Fruit fly (Drosophila melanogaster) whole organism, embryonic: ENCODE measurements around the gene siz.
A peak's percentile ranks its signal among the peaks of the same experiment; 100 is the strongest.

ENCODE experiments used
- ATbp ChIP-seq: fragments of 200-800 bp; sonication (Bioruptor generic); optimal IDR thresholded peaks from 2 replicates; lab custom pipeline; 2017; ENCODE audit warnings: missing biosample characterization, mild to moderate bottlenecking, missing genetic modification characterization, missing genetic modification reagents
- Ada2b ChIP-seq: fragments of 200-800 bp; sonication (Bioruptor generic); IDR thresholded peaks from 2 replicates; pipeline ENCODE4 v1.3.6; 2022; ENCODE audit warnings: missing biosample characterization, missing genetic modification characterization
- B-H2 ChIP-seq: fragments of 200-800 bp; sonication (Bioruptor generic); optimal IDR thresholded peaks from 2 replicates; lab custom pipeline; 2018; ENCODE audit warnings: missing biosample characterization, mild to moderate bottlenecking, missing genetic modification characterization
- CG10147 ChIP-seq: fragments of 200-800 bp; sonication (Bioruptor generic); optimal IDR thresholded peaks from 2 replicates; lab custom pipeline; 2019; ENCODE audit warnings: missing biosample characterization, mild to moderate bottlenecking, missing genetic modification characterization, moderate library complexity
- CG10654 ChIP-seq: fragments of 200-800 bp; sonication (Bioruptor generic); optimal IDR thresholded peaks from 2 replicates; lab custom pipeline; 2016; ENCODE audit warnings: missing biosample characterization, missing genetic modification characterization
- CG11398 ChIP-seq: fragments of 200-800 bp; sonication (Bioruptor generic); optimal IDR thresholded peaks from 2 replicates; lab custom pipeline; 2016; ENCODE audit warnings: missing biosample characterization, missing genetic modification characterization
- CG11695 ChIP-seq: fragments of 200-800 bp; sonication (Bioruptor generic); IDR thresholded peaks from 3 replicates; pipeline ENCODE4 v1.3.6; 2022; ENCODE audit warnings: missing biosample characterization, missing genetic modification characterization
- CG13123 ChIP-seq: fragments of 200-800 bp; sonication (Bioruptor generic); optimal IDR thresholded peaks from 2 replicates; lab custom pipeline; 2016; ENCODE audit warnings: missing biosample characterization, missing genetic modification characterization
- CG3407 ChIP-seq: fragments of 200-800 bp; sonication (Bioruptor generic); optimal IDR thresholded peaks from 2 replicates; lab custom pipeline; 2018; ENCODE audit warnings: missing biosample characterization, mild to moderate bottlenecking, missing genetic modification characterization
- CG34224 ChIP-seq: fragments of 200-800 bp; sonication (Bioruptor generic); IDR thresholded peaks from 3 replicates; pipeline ENCODE4 v1.3.6; 2022; ENCODE audit warnings: missing biosample characterization, missing genetic modification characterization; ENCODE audit not compliant: partially characterized antibody
- CG4424 ChIP-seq: fragments of 200-800 bp; sonication (Bioruptor generic); optimal IDR thresholded peaks from 3 replicates; lab custom pipeline; 2016; ENCODE audit warnings: missing biosample characterization, missing genetic modification characterization
- CG6689 ChIP-seq: fragments of 200-800 bp; sonication (Bioruptor generic); IDR thresholded peaks from 2 replicates; pipeline ENCODE4 v1.3.6; 2022; ENCODE audit warnings: missing biosample characterization, missing genetic modification characterization
- CG8924 ChIP-seq: fragments of 200-800 bp; optimal IDR thresholded peaks from 3 replicates; lab custom pipeline; 2019; ENCODE audit warnings: missing biosample characterization, mild to moderate bottlenecking, missing genetic modification characterization, moderate library complexity
- CG9727 ChIP-seq: fragments of 200-800 bp; sonication (Bioruptor generic); optimal IDR thresholded peaks from 3 replicates; lab custom pipeline; 2017; ENCODE audit warnings: missing biosample characterization, mild to moderate bottlenecking, missing genetic modification characterization
- CG9797 ChIP-seq: fragments of 200-800 bp; sonication (Bioruptor generic); optimal IDR thresholded peaks from 3 replicates; lab custom pipeline; 2018; ENCODE audit warnings: missing biosample characterization, mild to moderate bottlenecking, missing genetic modification characterization
- Deaf1 ChIP-seq: fragments of 200-800 bp; optimal IDR thresholded peaks from 3 replicates; lab custom pipeline; 2019; ENCODE audit warnings: missing biosample characterization, mild to moderate bottlenecking, missing genetic modification characterization, moderate library complexity
- Dek ChIP-seq: fragments of 200-800 bp; sonication (Bioruptor generic); optimal IDR thresholded peaks from 3 replicates; lab custom pipeline; 2019; ENCODE audit warnings: missing biosample characterization, mild to moderate bottlenecking, missing genetic modification characterization, moderate library complexity
- Elba2 ChIP-seq: fragments of 200-800 bp; sonication (Bioruptor generic); optimal IDR thresholded peaks from 3 replicates; lab custom pipeline; 2016; ENCODE audit warnings: missing biosample characterization, missing genetic modification characterization
- Fer1 ChIP-seq: fragments of 200-800 bp; sonication (Bioruptor generic); optimal IDR thresholded peaks from 2 replicates; lab custom pipeline; 2017; ENCODE audit warnings: missing biosample characterization, mild to moderate bottlenecking, missing genetic modification characterization
- Fer2 ChIP-seq: fragments of 200-800 bp; sonication (Bioruptor generic); optimal IDR thresholded peaks from 2 replicates; lab custom pipeline; 2018; ENCODE audit warnings: missing biosample characterization, mild to moderate bottlenecking, missing genetic modification characterization, moderate library complexity
- HHEX ChIP-seq: fragments of 200-800 bp; sonication (Bioruptor generic); optimal IDR thresholded peaks from 3 replicates; lab custom pipeline; 2017; ENCODE audit warnings: missing biosample characterization, mild to moderate bottlenecking, missing genetic modification characterization, missing genetic modification reagents
- HLH3B ChIP-seq: fragments of 200-800 bp; sonication (Bioruptor generic); IDR thresholded peaks from 2 replicates; pipeline ENCODE4 v1.3.6; 2022; ENCODE audit warnings: missing biosample characterization, missing genetic modification characterization
- HmgZ ChIP-seq: fragments of 200-800 bp; sonication (Bioruptor generic); optimal IDR thresholded peaks from 2 replicates; lab custom pipeline; 2018; ENCODE audit warnings: missing biosample characterization, mild to moderate bottlenecking, missing genetic modification characterization
- Hmr ChIP-seq: fragments of 200-800 bp; sonication (Bioruptor generic); optimal IDR thresholded peaks from 3 replicates; lab custom pipeline; 2017; ENCODE audit warnings: mild to moderate bottlenecking, missing biosample characterization, missing genetic modification reagents, missing genetic modification characterization
- Kr ChIP-seq: fragments of 200-800 bp; sonication (Bioruptor generic); optimal IDR thresholded peaks from 2 replicates; lab custom pipeline; 2017; ENCODE audit warnings: missing biosample characterization, mild to moderate bottlenecking, missing genetic modification characterization
- Mad ChIP-seq: fragments of 200-800 bp; sonication (Bioruptor generic); optimal IDR thresholded peaks from 2 replicates; lab custom pipeline; 2016; ENCODE audit warnings: missing biosample characterization, missing genetic modification characterization
- Meics ChIP-seq: fragments of 200-800 bp; sonication (Bioruptor generic); optimal IDR thresholded peaks from 2 replicates; lab custom pipeline; 2017; ENCODE audit warnings: missing biosample characterization, mild to moderate bottlenecking, missing genetic modification characterization
- Spps ChIP-seq: fragments of 200-800 bp; sonication (Bioruptor generic); optimal IDR thresholded peaks from 2 replicates; lab custom pipeline; 2018; ENCODE audit warnings: missing biosample characterization, mild to moderate bottlenecking, missing genetic modification characterization
- Ssrp ChIP-seq: fragments of 200-800 bp; sonication (Bioruptor generic); optimal IDR thresholded peaks from 2 replicates; lab custom pipeline; 2018; ENCODE audit warnings: missing biosample characterization, mild to moderate bottlenecking, missing genetic modification characterization, moderate library complexity
- Xrp1 ChIP-seq: fragments of 200-800 bp; sonication (Bioruptor generic); IDR thresholded peaks from 2 replicates; pipeline ENCODE4 v1.3.6; 2022; ENCODE audit warnings: missing biosample characterization, missing genetic modification characterization
- ab ChIP-seq: fragments of 200-800 bp; sonication (Bioruptor generic); optimal IDR thresholded peaks from 2 replicates; lab custom pipeline; 2016; ENCODE audit warnings: missing biosample characterization, missing genetic modification characterization
- ato ChIP-seq: fragments of 200-800 bp; sonication (Bioruptor generic); IDR thresholded peaks from 2 replicates; pipeline ENCODE4 v1.3.6; 2022; ENCODE audit warnings: missing biosample characterization, missing genetic modification characterization; ENCODE audit not compliant: partially characterized antibody
- az2 ChIP-seq: fragments of 200-800 bp; sonication (Bioruptor generic); optimal IDR thresholded peaks from 3 replicates; lab custom pipeline; 2016; ENCODE audit warnings: missing biosample characterization, missing genetic modification characterization
- cad ChIP-seq: fragments of >200 bp; optimal IDR thresholded peaks from 2 replicates; lab custom pipeline; 2017; ENCODE audit warnings: missing biosample characterization, missing genetic modification characterization
- crol ChIP-seq: fragments of 200-800 bp; sonication (Bioruptor generic); IDR thresholded peaks from 2 replicates; pipeline ENCODE4 v1.3.6; 2022; ENCODE audit warnings: missing biosample characterization, missing genetic modification characterization
- dmrt99B ChIP-seq: fragments of 200-800 bp; sonication (Bioruptor generic); optimal IDR thresholded peaks from 2 replicates; lab custom pipeline; 2018; ENCODE audit warnings: missing biosample characterization, mild to moderate bottlenecking, missing genetic modification characterization, moderate library complexity
- dpn ChIP-seq, 2 experiments: fragments of 200-800 bp; sonication (Bioruptor generic); optimal IDR thresholded peaks; 3 replicates each; lab custom pipeline; 2016; ENCODE audit warnings: missing biosample characterization in 2 of 2, missing genetic modification characterization in 2 of 2
- emc ChIP-seq: fragments of 200-800 bp; sonication (Bioruptor generic); optimal IDR thresholded peaks from 2 replicates; lab custom pipeline; 2016; ENCODE audit warnings: missing biosample characterization, missing genetic modification characterization
- ems ChIP-seq: fragments of 200-800 bp; sonication (Bioruptor generic); optimal IDR thresholded peaks from 3 replicates; lab custom pipeline; 2016; ENCODE audit warnings: missing biosample characterization, missing genetic modification characterization
- ftz-f1 ChIP-seq: fragments of 200-800 bp; sonication (Bioruptor generic); optimal IDR thresholded peaks from 2 replicates; lab custom pipeline; 2016; ENCODE audit warnings: missing biosample characterization, missing genetic modification characterization
- fu2 ChIP-seq: fragments of 200-800 bp; sonication (Bioruptor generic); optimal IDR thresholded peaks from 2 replicates; lab custom pipeline; 2016; ENCODE audit warnings: missing biosample characterization, missing genetic modification characterization
- pan ChIP-seq, 4 experiments: fragments of >200 bp in 3 of 4; fragments of 200-800 bp in 1 of 4; sonication (Bioruptor generic) in 1 of 4; optimal IDR thresholded peaks in 3 of 4; IDR thresholded peaks in 1 of 4; 2 replicates each; pipeline versions ENCODE4 v1.3.6 to Lab custom; 2017 to 2022; ENCODE audit warnings: missing biosample characterization in 2 of 4, missing genetic modification characterization in 2 of 4, mixed read lengths in 1 of 4
- pnt ChIP-seq: fragments of 200-800 bp; sonication (Bioruptor generic); optimal IDR thresholded peaks from 3 replicates; lab custom pipeline; 2016; ENCODE audit warnings: missing biosample characterization, missing genetic modification characterization
- pros ChIP-seq: fragments of 200-800 bp; sonication (Bioruptor generic); optimal IDR thresholded peaks from 3 replicates; lab custom pipeline; 2019; ENCODE audit warnings: missing biosample characterization, mild to moderate bottlenecking, missing genetic modification characterization, moderate library complexity
- schlank ChIP-seq: fragments of 200-800 bp; sonication (Bioruptor generic); optimal IDR thresholded peaks from 2 replicates; lab custom pipeline; 2018; ENCODE audit warnings: missing biosample characterization, mild to moderate bottlenecking, missing genetic modification characterization
- sd ChIP-seq: fragments of 200-800 bp; sonication (Bioruptor generic); optimal IDR thresholded peaks from 3 replicates; lab custom pipeline; 2018; ENCODE audit warnings: missing biosample characterization, mild to moderate bottlenecking, missing genetic modification characterization, moderate library complexity
- tgo ChIP-seq: fragments of 200-800 bp; sonication (Bioruptor generic); IDR thresholded peaks from 3 replicates; pipeline ENCODE4 v1.3.6; 2022; ENCODE audit warnings: missing biosample characterization, missing genetic modification characterization
- toy ChIP-seq: fragments of 200-800 bp; sonication (Bioruptor generic); IDR thresholded peaks from 2 replicates; pipeline ENCODE4 v1.3.6; 2022; ENCODE audit warnings: missing biosample characterization, missing genetic modification characterization
- unpg ChIP-seq: fragments of 200-800 bp; sonication (Bioruptor generic); optimal IDR thresholded peaks from 3 replicates; lab custom pipeline; 2018; ENCODE audit warnings: missing biosample characterization, mild to moderate bottlenecking, missing genetic modification characterization, moderate library complexity
- zf30C ChIP-seq: fragments of 200-800 bp; sonication (Bioruptor generic); optimal IDR thresholded peaks from 3 replicates; lab custom pipeline; 2018; ENCODE audit warnings: missing biosample characterization, mild to moderate bottlenecking, missing genetic modification characterization

Gene siz

DNA sequence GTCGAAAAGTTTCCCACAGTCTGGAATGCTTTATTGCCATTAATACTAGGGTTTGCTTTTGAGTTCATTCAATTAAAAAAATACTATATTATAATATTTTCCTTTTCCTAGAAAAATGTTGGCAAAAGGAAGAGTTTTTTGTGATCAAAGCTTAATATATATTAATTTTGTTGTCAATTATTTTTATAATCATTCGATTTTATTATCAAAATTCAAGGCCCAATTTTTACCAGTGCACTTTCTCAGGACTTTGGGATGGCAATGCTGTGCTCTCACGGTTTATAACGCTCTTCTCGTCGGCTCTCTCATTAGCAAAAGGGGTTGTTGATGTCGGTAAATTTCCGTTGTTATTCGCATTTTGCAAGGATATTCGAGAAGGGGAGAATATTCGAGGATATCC lies 12.7 kb downstream of the siz start (continued):
- TF ChIP-seq ato (GFP tag; lab: Robert Waterston, UW), result no peak
- no peak for TF ChIP-seq CG34224
- TF ChIP-seq CG4424, result peak; percentile 67
- no peak; the same call in 2 of the 3 replicates for TF ChIP-seq tgo (GFP tag; lab: Robert Waterston, UW)
- TF ChIP-seq Dek, result peak; percentile 8
- no peak for TF ChIP-seq sd
- TF ChIP-seq CG3407 (GFP tag; lab: Kevin White, UChicago), result no peak
- TF ChIP-seq toy (GFP tag; lab: Robert Waterston, UW), result no peak
- no peak for TF ChIP-seq HHEX
- peak; percentile 27 for TF ChIP-seq ATbp
- TF ChIP-seq pnt (GFP tag; lab: Kevin White, UChicago), result no peak
- TF ChIP-seq ab, result no peak
- no peak for TF ChIP-seq Mad (GFP tag; lab: Kevin White, UChicago)
- no peak for TF ChIP-seq emc
- peak; percentile 38 for TF ChIP-seq CG8924
- no peak for TF ChIP-seq fu2 (GFP tag; lab: Kevin White, UChicago)
- no peak for TF ChIP-seq CG11398 (GFP tag; lab: Kevin White, UChicago)
- peak; percentile 44 for TF ChIP-seq Fer1
- peak; percentile 64 for TF ChIP-seq CG9727 (GFP tag; lab: Kevin White, UChicago)
- TF ChIP-seq HmgZ, result no peak
- peak; percentile 19 for TF ChIP-seq Kr
- peak; percentile 44; the same call in 1 of the 3 replicates for TF ChIP-seq CG11695
- TF ChIP-seq Xrp1, result peak; percentile 68
- peak; percentile 11 for TF ChIP-seq CG10147 (GFP tag; lab: Kevin White, UChicago)
- peak in 1 of 2 experiments; percentile 27 for TF ChIP-seq dpn (GFP tag; optimal IDR thresholded peaks at IDR 0.05; lab: Kevin White, UChicago)
- peak; percentile 20 for TF ChIP-seq Spps
- no peak for TF ChIP-seq ftz-f1 (GFP tag; lab: Kevin White, UChicago)
- no peak for TF ChIP-seq schlank (tag; lab: Kevin White, UChicago)
- TF ChIP-seq B-H2 (GFP tag; lab: Kevin White, UChicago), result no peak
- no peak for TF ChIP-seq pan (optimal IDR thresholded peaks at IDR 0.05; lab: Kevin White, UChicago)
- TF ChIP-seq pan (GFP tag; optimal IDR thresholded peaks at IDR 0.05 in 1 of 2, IDR thresholded peaks at IDR 0.05 in 1 of 2), result peak in 1 of 2 experiments; percentile 42
- no peak for TF ChIP-seq Ada2b (GFP tag; lab: Robert Waterston, UW)
- no peak for TF ChIP-seq CG13123 (GFP tag; lab: Kevin White, UChicago)
- TF ChIP-seq cad (GFP tag; lab: Kevin White, UChicago), result no peak
- peak; percentile 58 for TF ChIP-seq az2 (GFP tag; lab: Kevin White, UChicago)
- peak; percentile 51; the same call in 1 of the 2 replicates for TF ChIP-seq HLH3B
- TF ChIP-seq pros (GFP tag; lab: Kevin White, UChicago), result no peak
- TF ChIP-seq Hmr (GFP tag; lab: Kevin White, UChicago), result peak; percentile 11
- TF ChIP-seq Meics, result peak; percentile 28
- peak; percentile 44 for TF ChIP-seq Ssrp (tag; lab: Kevin White, UChicago)
- peak; percentile 32 for TF ChIP-seq dmrt99B (tag; lab: Kevin White, UChicago)
- TF ChIP-seq zf30C (GFP tag; lab: Kevin White, UChicago), result peak; percentile 97
- no peak for TF ChIP-seq CG9797
- no peak for TF ChIP-seq crol
- TF ChIP-seq Fer2 (tag; lab: Kevin White, UChicago), result no peak
- peak; percentile 8 for TF ChIP-seq Elba2 (GFP tag; lab: Kevin White, UChicago)
- peak; percentile 4 for TF ChIP-seq Deaf1 (tag; lab: Kevin White, UChicago)
- TF ChIP-seq unpg (GFP tag; lab: Kevin White, UChicago), result peak; percentile 59
- no peak for TF ChIP-seq CG10654 (GFP tag; lab: Kevin White, UChicago)
- TF ChIP-seq ems, result no peak
- TF ChIP-seq CG6689 (GFP tag; lab: Robert Waterston, UW), result 0 out of 2 replicates have a peak, but pooled peaks have one; percentile 11
